Worm (Caenorhabditis elegans): ENCODE measurements around the gene Y57G11C.30.
A peak's percentile ranks its signal among the peaks of the same experiment; 100 is the strongest.

Y57G11C.30 gene

DNA sequence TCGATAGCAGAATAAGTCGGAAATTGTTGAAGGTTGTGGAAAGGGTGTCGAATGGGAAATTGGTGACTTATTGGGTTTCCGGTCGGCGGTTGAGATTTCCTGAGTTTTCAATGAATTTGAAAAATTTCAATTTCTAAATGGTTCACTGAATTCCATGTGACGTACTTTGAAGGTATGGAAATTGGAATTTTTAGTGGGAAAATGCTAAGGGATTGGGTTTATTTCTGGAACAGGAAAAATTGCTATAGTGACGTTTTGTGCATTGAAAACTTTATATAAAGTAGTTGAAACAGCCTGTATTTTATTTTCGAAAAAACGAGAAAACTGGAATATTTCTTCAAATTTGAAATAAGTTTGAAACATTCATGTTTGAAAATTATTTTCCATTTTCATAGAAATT, 29.1 kb upstream of the Y57G11C.30 start, which contains the start of gene pnc-2:
Gene pnc-2 (minus strand): TSS at position 101 of the 400 bp plus-strand sequence.
- peak; percentile 19 for TF ChIP-seq fkh-8 (tag; optimal IDR thresholded peaks at IDR 0.05)
- no peak for TF ChIP-seq xbp-1 (tag; optimal IDR thresholded peaks at IDR 0.05)
- no peak for TF ChIP-seq C16A3.4 (tag; optimal IDR thresholded peaks at IDR 0.05)

ce11 chrIV:14919310-14919709, 19.4 kb upstream of the Y57G11C.30 start, which contains the start of gene ccch-5:
Gene ccch-5, plus strand, starts transcription at chrIV:14919610.
- TF ChIP-seq hlh-4 (tag; optimal IDR thresholded peaks at IDR 0.05) (no peak), lin-15B (tag; optimal IDR thresholded peaks at IDR 0.05) (no peak), efl-3 (GFP tag; optimal IDR thresholded peaks at IDR 0.05) (no peak), sup-37 (GFP tag; optimal IDR thresholded peaks at IDR 0.05) (no peak), elt-2 (tag; optimal IDR thresholded peaks at IDR 0.05) (no peak), elt-3 (tag; optimal IDR thresholded peaks at IDR 0.05) (no peak), nhr-28 (tag; optimal IDR thresholded peaks at IDR 0.05) (no peak), zag-1 (tag; optimal IDR thresholded peaks at IDR 0.05) (no peak), ces-1 (GFP tag; optimal IDR thresholded peaks at IDR 0.05) (no peak), xbp-1 (tag; optimal IDR thresholded peaks at IDR 0.05) (no peak), dsc-1 (tag; optimal IDR thresholded peaks at IDR 0.05) (no peak), nhr-71 (tag; optimal IDR thresholded peaks at IDR 0.05) (no peak), nhr-12 (tag; optimal IDR thresholded peaks at IDR 0.05) (no peak), nhr-237 (tag; optimal IDR thresholded peaks at IDR 0.05) (no peak), aha-1 (tag; optimal IDR thresholded peaks at IDR 0.05) (no peak)

DNA sequence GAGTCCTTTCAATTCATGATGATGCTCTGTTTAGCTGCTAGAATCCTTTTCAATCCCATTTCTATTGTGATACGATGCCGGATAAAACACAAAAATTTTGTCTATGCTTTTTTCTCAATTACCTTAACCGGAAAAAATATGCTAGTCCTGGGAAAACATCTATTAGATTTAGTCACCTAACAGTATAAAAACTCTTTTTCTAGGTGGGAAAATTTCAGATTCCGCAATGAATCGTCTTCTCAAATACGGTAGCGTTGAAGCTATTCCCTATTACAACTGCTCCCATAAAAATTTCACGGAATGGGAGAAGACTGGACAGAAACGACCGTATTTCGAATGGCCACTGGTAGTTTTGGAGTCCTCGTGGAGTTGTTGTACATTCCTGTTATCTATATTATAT, 9.3 kb upstream of the Y57G11C.30 start, which contains the start of gene Y57G11C.28:
Gene Y57G11C.28 (plus strand): TSS at position 301 of the 400 bp plus-strand sequence.
- TF ChIP-seq hlh-17 (GFP tag; optimal IDR thresholded peaks at IDR 0.05; ENCODE audit: borderline replicate concordance) (no peak), unc-98 (GFP tag; IDR thresholded peaks at IDR 0.05) (no peak), irx-1 (tag; optimal IDR thresholded peaks at IDR 0.05) (no peak), unc-62 (GFP tag; optimal IDR thresholded peaks at IDR 0.05) (no peak), ama-1 (optimal IDR thresholded peaks at IDR 0.05) (no peak), nhr-84 (tag; optimal IDR thresholded peaks at IDR 0.05) (no peak), pqm-1 (tag; optimal IDR thresholded peaks at IDR 0.05) (no peak), egl-27 (tag; optimal IDR thresholded peaks at IDR 0.05) (no peak), xbp-1 (tag; optimal IDR thresholded peaks at IDR 0.05) (no peak), elt-3 (tag; optimal IDR thresholded peaks at IDR 0.05) (no peak)

DNA sequence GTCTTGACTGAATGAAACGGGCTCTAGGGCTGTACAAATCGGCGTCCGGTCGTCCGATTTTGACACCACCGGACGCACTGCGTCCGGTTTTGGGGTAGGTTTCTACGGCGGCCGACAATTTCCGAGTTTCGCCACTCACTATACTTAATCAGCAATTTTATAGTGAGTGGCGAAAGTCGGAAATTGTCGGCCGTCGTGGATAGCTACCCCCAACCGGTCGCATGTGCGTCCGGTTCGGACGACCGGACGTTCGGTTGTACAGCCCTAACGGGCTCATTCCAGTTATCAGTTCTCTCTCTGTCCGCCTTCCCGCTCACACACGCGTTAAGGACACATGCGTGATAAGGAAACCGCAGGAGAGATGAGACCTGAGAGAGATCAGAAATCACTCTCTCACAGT, 6.1 kb upstream of the Y57G11C.30 start, which contains the start of gene Y57G11C.1131:
Gene Y57G11C.1131 (plus strand): TSS at position 333 of the 400 bp plus-strand sequence.
- TF ChIP-seq efl-1 (optimal IDR thresholded peaks at IDR 0.05) (no peak), efl-1 (GFP tag; optimal IDR thresholded peaks at IDR 0.05 in 1 of 2) (peak in 1 of 2 experiments; percentile 70), ceh-88 (GFP tag; IDR thresholded peaks at IDR 0.05) (no peak), isw-1 (GFP tag; IDR thresholded peaks at IDR 0.05) (no peak), hlh-4 (tag; optimal IDR thresholded peaks at IDR 0.05) (no peak), skn-1 (tag; optimal IDR thresholded peaks at IDR 0.05) (no peak)

DNA sequence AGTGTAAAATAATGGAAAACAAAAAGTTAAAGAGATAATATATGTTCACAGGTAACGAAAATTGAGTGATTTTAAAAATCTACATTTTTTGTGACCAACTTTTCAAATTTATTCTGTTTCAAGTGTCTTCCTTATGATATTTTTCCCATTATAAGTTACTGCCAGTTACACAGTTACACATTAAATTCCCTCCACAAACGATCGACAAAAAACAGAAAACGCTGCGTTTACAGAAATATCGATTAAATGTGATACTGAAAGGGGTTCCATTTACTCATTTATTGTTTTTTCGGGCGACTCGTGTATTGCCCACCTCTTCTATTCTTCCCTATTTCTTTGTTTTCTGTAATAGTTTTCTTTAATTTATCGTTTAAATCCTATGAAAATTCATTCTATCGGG, 1.7 kb upstream of the Y57G11C.30 start, which contains the start of gene Y57G11C.1144:
Gene Y57G11C.1144 (plus strand): TSS at position 301 of the 400 bp plus-strand sequence.
- no peak for TF ChIP-seq elt-2 (tag; optimal IDR thresholded peaks at IDR 0.05)
- no peak for TF ChIP-seq nhr-11 (tag; optimal IDR thresholded peaks at IDR 0.05)
- TF ChIP-seq rnt-1 (tag; optimal IDR thresholded peaks at IDR 0.05) = no peak

DNA sequence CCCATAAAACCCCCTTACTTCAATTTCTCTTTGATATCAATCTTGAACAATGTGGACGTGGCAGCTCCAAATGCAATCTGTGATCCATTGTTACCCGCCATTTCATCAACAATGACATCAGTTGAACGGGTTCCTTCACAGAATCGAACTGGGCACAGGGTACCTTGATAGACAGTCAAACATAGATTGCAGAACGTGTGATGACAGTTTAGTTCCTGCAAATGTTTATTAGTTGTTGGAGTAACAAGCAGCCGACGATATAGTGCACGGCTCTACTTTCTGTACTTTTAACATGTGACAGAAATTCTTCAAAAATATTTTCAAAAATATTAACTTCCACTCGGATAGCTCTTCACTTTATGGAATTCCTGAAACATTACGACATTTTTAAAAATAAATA, 5.5 kb downstream of the Y57G11C.30 start, which contains the start of gene Y57G11C.48:
Gene Y57G11C.48 (minus strand): TSS at position 101 of the 400 bp plus-strand sequence.
- TF ChIP-seq nhr-28 (tag; optimal IDR thresholded peaks at IDR 0.05) = no peak
- no peak for TF ChIP-seq fkh-8 (tag; optimal IDR thresholded peaks at IDR 0.05)
- TF ChIP-seq mef-2 (tag; optimal IDR thresholded peaks at IDR 0.05) = no peak
- no peak for TF ChIP-seq nhr-20 (tag; optimal IDR thresholded peaks at IDR 0.05)
- no peak for TF ChIP-seq C34B4.2 (tag; optimal IDR thresholded peaks at IDR 0.05)
- TF ChIP-seq lsy-2 (tag; optimal IDR thresholded peaks at IDR 0.05) = no peak
- TF ChIP-seq ceh-90 (tag; optimal IDR thresholded peaks at IDR 0.05) = no peak
- no peak for TF ChIP-seq ets-5 (GFP tag; IDR thresholded peaks at IDR 0.05)
- no peak for TF ChIP-seq zag-1 (tag; optimal IDR thresholded peaks at IDR 0.05)
- TF ChIP-seq elt-3 (tag; optimal IDR thresholded peaks at IDR 0.05) = no peak

Data from whole organism, L1 larva.